Fruit fly (Drosophila melanogaster) whole organism, embryonic: ENCODE data around the gene CG33489.
A peak's percentile ranks its signal among the peaks of the same experiment; 100 is the strongest.

ENCODE experiments used
- Adf1 ChIP-seq: fragments of 200-800 bp; sonication (Bioruptor generic); IDR thresholded peaks from 2 replicates; pipeline ENCODE4 v1.3.6; 2022; ENCODE audit warnings: missing biosample characterization, missing genetic modification characterization
- Bgb ChIP-seq: fragments of 200-800 bp; sonication (Bioruptor generic); IDR thresholded peaks from 2 replicates; pipeline ENCODE4 v1.3.6; 2022; ENCODE audit warnings: missing biosample characterization, missing genetic modification characterization; ENCODE audit not compliant: partially characterized antibody
- Blimp-1 ChIP-seq: fragments of 200-800 bp; sonication (Bioruptor generic); optimal IDR thresholded peaks from 3 replicates; lab custom pipeline; 2018; ENCODE audit warnings: missing biosample characterization, missing genetic modification characterization, mild to moderate bottlenecking, moderate library complexity, missing genetic modification reagents
- CG10462 ChIP-seq: fragments of 200-800 bp; sonication (Bioruptor generic); optimal IDR thresholded peaks from 2 replicates; lab custom pipeline; 2016; ENCODE audit warnings: missing biosample characterization, missing genetic modification characterization
- CG11247 ChIP-seq: fragments of 200-800 bp; sonication (Bioruptor generic); IDR thresholded peaks from 2 replicates; pipeline ENCODE4 v1.3.6; 2022; ENCODE audit warnings: missing biosample characterization, missing genetic modification characterization
- CG11456 ChIP-seq: fragments of 200-800 bp; sonication (Bioruptor generic); IDR thresholded peaks from 3 replicates; pipeline ENCODE4 v1.3.6; 2022; ENCODE audit warnings: missing biosample characterization, missing genetic modification characterization
- CG14860 ChIP-seq: fragments of 200-800 bp; sonication (Bioruptor generic); IDR thresholded peaks from 3 replicates; pipeline ENCODE4 v1.3.6; 2022; ENCODE audit warnings: missing biosample characterization, missing genetic modification characterization; ENCODE audit not compliant: partially characterized antibody
- CG17328 ChIP-seq: fragments of 200-800 bp; sonication (Bioruptor generic); IDR thresholded peaks from 2 replicates; pipeline ENCODE4 v1.3.6; 2022; ENCODE audit warnings: missing biosample characterization, missing genetic modification characterization
- CG17912 ChIP-seq: fragments of 200-800 bp; sonication (Bioruptor generic); optimal IDR thresholded peaks from 2 replicates; lab custom pipeline; 2018; ENCODE audit warnings: missing biosample characterization, mild to moderate bottlenecking, missing genetic modification characterization
- CG2678 ChIP-seq: fragments of 200-800 bp; sonication (Bioruptor generic); optimal IDR thresholded peaks from 3 replicates; lab custom pipeline; 2019; ENCODE audit warnings: missing biosample characterization, mild to moderate bottlenecking, missing genetic modification characterization, moderate library complexity
- CG31441 ChIP-seq: fragments of 200-800 bp; sonication (Bioruptor generic); IDR thresholded peaks from 2 replicates; pipeline ENCODE4 v1.3.6; 2022; ENCODE audit warnings: missing biosample characterization, missing genetic modification characterization
- CG32532 ChIP-seq: fragments of 200-800 bp; sonication (Bioruptor generic); IDR thresholded peaks from 2 replicates; pipeline ENCODE4 v1.3.6; 2022; ENCODE audit warnings: missing biosample characterization, missing genetic modification characterization
- CG33557 ChIP-seq: fragments of 200-800 bp; sonication (Bioruptor generic); optimal IDR thresholded peaks from 2 replicates; lab custom pipeline; 2019; ENCODE audit warnings: missing biosample characterization, mild to moderate bottlenecking, missing genetic modification characterization, moderate library complexity
- CG34224 ChIP-seq: fragments of 200-800 bp; sonication (Bioruptor generic); IDR thresholded peaks from 3 replicates; pipeline ENCODE4 v1.3.6; 2022; ENCODE audit warnings: missing biosample characterization, missing genetic modification characterization; ENCODE audit not compliant: partially characterized antibody
- CG6175 ChIP-seq: fragments of 200-800 bp; sonication (Bioruptor generic); IDR thresholded peaks from 3 replicates; pipeline ENCODE4 v1.3.6; 2022; ENCODE audit warnings: missing biosample characterization, missing genetic modification characterization
- CG7963 ChIP-seq: fragments of 200-800 bp; sonication (Bioruptor generic); IDR thresholded peaks from 3 replicates; pipeline ENCODE4 v1.3.6; 2022; ENCODE audit warnings: missing biosample characterization, missing genetic modification characterization; ENCODE audit not compliant: partially characterized antibody
- CG8478 ChIP-seq: fragments of >200 bp; optimal IDR thresholded peaks from 2 replicates; lab custom pipeline; 2018
- CG8765 ChIP-seq: fragments of 200-800 bp; sonication (Bioruptor generic); IDR thresholded peaks from 2 replicates; pipeline ENCODE4 v1.3.6; 2022; ENCODE audit warnings: missing biosample characterization, missing genetic modification characterization
- CG8944 ChIP-seq: fragments of 200-800 bp; sonication (Bioruptor generic); optimal IDR thresholded peaks from 3 replicates; lab custom pipeline; 2016; ENCODE audit warnings: missing biosample characterization, missing genetic modification characterization
- CG9215 ChIP-seq: fragments of 200-800 bp; sonication (Bioruptor generic); IDR thresholded peaks from 2 replicates; pipeline ENCODE4 v1.3.6; 2022; ENCODE audit warnings: missing biosample characterization, missing genetic modification characterization
- CG9797 ChIP-seq: fragments of 200-800 bp; sonication (Bioruptor generic); optimal IDR thresholded peaks from 3 replicates; lab custom pipeline; 2018; ENCODE audit warnings: missing biosample characterization, mild to moderate bottlenecking, missing genetic modification characterization
- CHES-1-like ChIP-seq: fragments of 200-800 bp; sonication (Bioruptor generic); optimal IDR thresholded peaks from 2 replicates; lab custom pipeline; 2016; ENCODE audit warnings: missing biosample characterization, missing genetic modification characterization
- D ChIP-seq, 2 experiments: fragments of 200-800 bp in 1 of 2; fragments of >200 bp in 1 of 2; sonication (Bioruptor generic) in 1 of 2; optimal IDR thresholded peaks; 2 replicates in 1 of 2; 3 replicates in 1 of 2; lab custom pipeline; 2017; ENCODE audit warnings: mild to moderate bottlenecking in 1 of 2, missing biosample characterization in 1 of 2, missing genetic modification characterization in 1 of 2, missing genetic modification reagents in 1 of 2
- Doc3 ChIP-seq: fragments of 200-800 bp; sonication (Bioruptor generic); IDR thresholded peaks from 3 replicates; pipeline ENCODE4 v1.3.6; 2022; ENCODE audit warnings: missing biosample characterization, missing genetic modification characterization; ENCODE audit not compliant: partially characterized antibody
- Dref ChIP-seq: fragments of 200-800 bp; sonication (Bioruptor generic); IDR thresholded peaks from 2 replicates; pipeline ENCODE4 v1.3.6; 2022; ENCODE audit warnings: missing biosample characterization, missing genetic modification characterization
- HLHmδ ChIP-seq: fragments of 200-800 bp; sonication (Bioruptor generic); optimal IDR thresholded peaks from 2 replicates; lab custom pipeline; 2018; ENCODE audit warnings: missing biosample characterization, mild to moderate bottlenecking, missing genetic modification characterization, moderate library complexity
- Hey ChIP-seq: fragments of 200-800 bp; sonication (Bioruptor generic); optimal IDR thresholded peaks from 3 replicates; lab custom pipeline; 2018; ENCODE audit warnings: missing biosample characterization, mild to moderate bottlenecking, missing genetic modification characterization
- MBD-R2 ChIP-seq: fragments of 200-800 bp; sonication (Bioruptor generic); IDR thresholded peaks from 2 replicates; pipeline ENCODE4 v1.3.6; 2022; ENCODE audit warnings: missing biosample characterization, missing genetic modification characterization
- Pdp1 ChIP-seq, 2 experiments: fragments of 200-800 bp; sonication (Bioruptor generic); optimal IDR thresholded peaks; 3 replicates each; lab custom pipeline; 2016; ENCODE audit warnings: missing biosample characterization in 2 of 2, missing genetic modification characterization in 2 of 2, mild to moderate bottlenecking in 1 of 2, moderate library complexity in 1 of 2
- Stat92E ChIP-seq, 3 experiments: fragments of >200 bp in 2 of 3; fragments of 200-800 bp in 1 of 3; sonication (Bioruptor generic) in 1 of 3; optimal IDR thresholded peaks; 2 replicates each; lab custom pipeline; 2017 to 2019; ENCODE audit warnings: missing biosample characterization in 3 of 3, missing genetic modification characterization in 3 of 3, mild to moderate bottlenecking in 1 of 3, moderate library complexity in 1 of 3
- Trl ChIP-seq, 3 experiments: fragments of >200 bp in 2 of 3; fragments of 200-800 bp in 1 of 3; sonication (Bioruptor generic) in 1 of 3; optimal IDR thresholded peaks; 2 replicates in 1 of 3; 3 replicates in 2 of 3; lab custom pipeline; 2016 to 2017; ENCODE audit warnings: missing biosample characterization in 1 of 3, missing genetic modification characterization in 1 of 3
- Xbp1 ChIP-seq: fragments of 200-800 bp; sonication (Bioruptor generic); optimal IDR thresholded peaks from 3 replicates; lab custom pipeline; 2016; ENCODE audit warnings: missing biosample characterization, mild to moderate bottlenecking, missing genetic modification characterization
- aop ChIP-seq: fragments of 200-800 bp; sonication (Bioruptor generic); IDR thresholded peaks from 2 replicates; pipeline ENCODE4 v1.3.6; 2022; ENCODE audit warnings: missing biosample characterization, missing genetic modification characterization
- dati ChIP-seq: fragments of 200-800 bp; sonication (Bioruptor generic); IDR thresholded peaks from 2 replicates; pipeline ENCODE4 v1.3.6; 2022; ENCODE audit warnings: missing biosample characterization, missing genetic modification characterization
- fru ChIP-seq: fragments of >200 bp; optimal IDR thresholded peaks from 2 replicates; lab custom pipeline; 2017
- ftz-f1 ChIP-seq: fragments of 200-800 bp; sonication (Bioruptor generic); optimal IDR thresholded peaks from 2 replicates; lab custom pipeline; 2016; ENCODE audit warnings: missing biosample characterization, missing genetic modification characterization
- gce ChIP-seq: fragments of 200-800 bp; sonication (Bioruptor generic); IDR thresholded peaks from 3 replicates; pipeline ENCODE4 v1.3.6; 2022; ENCODE audit warnings: missing biosample characterization, missing genetic modification characterization
- gcm2 ChIP-seq: fragments of 200-800 bp; sonication (Bioruptor generic); optimal IDR thresholded peaks from 2 replicates; lab custom pipeline; 2016; ENCODE audit warnings: missing biosample characterization, missing genetic modification characterization
- gro ChIP-seq: fragments of 200-800 bp; sonication (Bioruptor generic); optimal IDR thresholded peaks from 2 replicates; lab custom pipeline; 2016; ENCODE audit warnings: missing biosample characterization, missing genetic modification characterization
- hkb ChIP-seq, 2 experiments: fragments of 200-800 bp in 1 of 2; fragments of >200 bp in 1 of 2; sonication (Bioruptor generic) in 1 of 2; IDR thresholded peaks in 1 of 2; optimal IDR thresholded peaks in 1 of 2; 2 replicates each; pipeline versions ENCODE4 v1.3.6 to Lab custom; 2017 to 2022; ENCODE audit warnings: missing biosample characterization in 1 of 2, missing genetic modification characterization in 1 of 2
- insv ChIP-seq, 2 experiments: fragments of 200-800 bp; sonication (Bioruptor generic); optimal IDR thresholded peaks; 3 replicates each; lab custom pipeline; 2016 to 2018; ENCODE audit warnings: missing biosample characterization in 2 of 2, missing genetic modification characterization in 2 of 2
- kni ChIP-seq: fragments of 200-800 bp; sonication (Bioruptor generic); optimal IDR thresholded peaks from 3 replicates; lab custom pipeline; 2017; ENCODE audit warnings: mild to moderate bottlenecking, missing biosample characterization, missing genetic modification reagents, missing genetic modification characterization
- mld ChIP-seq: fragments of 200-800 bp; sonication (Bioruptor generic); IDR thresholded peaks from 3 replicates; pipeline ENCODE4 v1.3.6; 2022; ENCODE audit warnings: missing biosample characterization, missing genetic modification characterization; ENCODE audit not compliant: partially characterized antibody
- oc ChIP-seq: fragments of 200-800 bp; sonication (Bioruptor generic); optimal IDR thresholded peaks from 2 replicates; lab custom pipeline; 2018; ENCODE audit warnings: missing biosample characterization, mild to moderate bottlenecking, missing genetic modification characterization, moderate library complexity
- rib ChIP-seq: fragments of 200-800 bp; sonication (Bioruptor generic); IDR thresholded peaks from 2 replicates; pipeline ENCODE4 v1.3.6; 2022; ENCODE audit warnings: missing biosample characterization, missing genetic modification characterization
- sd ChIP-seq: fragments of 200-800 bp; sonication (Bioruptor generic); optimal IDR thresholded peaks from 3 replicates; lab custom pipeline; 2018; ENCODE audit warnings: missing biosample characterization, mild to moderate bottlenecking, missing genetic modification characterization, moderate library complexity
- z ChIP-seq: fragments of 200-800 bp; sonication (Bioruptor generic); IDR thresholded peaks from 3 replicates; pipeline ENCODE4 v1.3.6; 2022; ENCODE audit warnings: missing biosample characterization, missing genetic modification characterization

The CG33489 gene

DNA sequence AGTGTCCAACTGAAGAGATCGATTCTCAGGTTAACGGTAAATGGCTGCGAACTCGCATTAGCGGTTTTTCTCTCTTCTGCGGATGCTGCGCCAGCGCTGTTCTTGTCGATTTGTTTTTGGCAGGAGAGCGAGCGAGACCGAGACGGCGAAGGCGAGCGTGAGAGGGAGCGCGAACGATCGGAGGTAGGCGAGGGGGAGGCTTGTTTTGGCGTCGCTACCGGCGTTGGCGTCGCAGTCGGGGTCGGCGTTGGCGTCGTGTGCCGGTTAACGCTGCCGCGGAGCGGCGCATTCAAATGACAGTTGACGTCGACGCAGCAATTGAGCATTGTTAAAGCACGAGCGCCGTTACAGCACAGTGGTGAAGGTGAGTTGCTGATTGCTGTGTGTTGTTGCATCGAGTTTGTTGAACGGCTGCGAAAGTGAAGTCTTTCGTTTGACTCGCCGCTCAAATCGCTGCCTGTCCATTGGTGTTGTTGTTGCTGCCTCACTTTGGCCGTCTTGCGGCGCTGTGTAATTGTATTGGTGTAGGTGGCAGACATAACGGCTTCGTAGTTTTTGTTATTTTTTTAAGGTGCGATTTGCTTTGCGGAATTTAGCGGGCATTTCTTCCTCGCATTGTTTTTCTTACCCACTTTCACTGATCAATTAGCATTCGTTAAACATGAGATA is 10.1 kb upstream of the CG33489 start (continued):
- TF ChIP-seq CG17912 (no peak), dati (no peak), CG34224 (GFP tag; lab: Robert Waterston, UW) (0 out of 3 replicates have a peak, but pooled peaks have one; percentile 20), CG6175 (GFP tag; lab: Robert Waterston, UW) (0 out of 3 replicates have a peak, but pooled peaks have one; percentile 34), CG31441 (GFP tag; lab: Robert Waterston, UW) (no peak), CHES-1-like (GFP tag; lab: Kevin White, UChicago) (peak; percentile 25), CG14860 (no peak), Bgb (peak; percentile 37; the same call in 1 of the 2 replicates), z (GFP tag; lab: Robert Waterston, UW) (peak; percentile 42; the same call in 1 of the 3 replicates), Stat92E (GFP tag; optimal IDR thresholded peaks at IDR 0.05; lab: Kevin White, UChicago) (peak in 1 of 3 experiments; percentile 43), D (optimal IDR thresholded peaks at IDR 0.05; lab: Kevin White, UChicago) (peak; percentile 68), D (GFP tag; optimal IDR thresholded peaks at IDR 0.05; lab: Kevin White, UChicago) (no peak), aop (GFP tag; lab: Robert Waterston, UW) (no peak), gce (GFP tag; lab: Robert Waterston, UW) (peak; percentile 36; the same call in 1 of the 3 replicates), CG17328 (GFP tag; lab: Robert Waterston, UW) (no peak), CG11456 (0 out of 3 replicates have a peak, but pooled peaks have one; percentile 56), sd (tag; lab: Kevin White, UChicago) (peak; percentile 5), CG11247 (GFP tag; lab: Robert Waterston, UW) (no peak), gro (GFP tag; lab: Kevin White, UChicago) (no peak), kni (GFP tag; lab: Kevin White, UChicago) (peak; percentile 69), CG2678 (no peak), CG9797 (GFP tag; lab: Kevin White, UChicago) (no peak), MBD-R2 (GFP tag; lab: Robert Waterston, UW) (no peak), CG9215 (GFP tag; lab: Robert Waterston, UW) (0 out of 2 replicates have a peak, but pooled peaks have one; percentile 4), Pdp1 (GFP tag; optimal IDR thresholded peaks at IDR 0.05; lab: Kevin White, UChicago) (peak in 1 of 2 experiments; percentile 69), Dref (GFP tag; lab: Robert Waterston, UW) (no peak), HLHmδ (GFP tag; lab: Kevin White, UChicago) (peak; percentile 26), mld (GFP tag; lab: Robert Waterston, UW) (no peak), CG32532 (GFP tag; lab: Robert Waterston, UW) (peak; percentile 28; the same call in 1 of the 2 replicates), CG7963 (GFP tag; lab: Robert Waterston, UW) (no peak), oc (peak; percentile 38), Trl (optimal IDR thresholded peaks at IDR 0.05; lab: Kevin White, UChicago) (peak; percentile 39 to 55), Trl (GFP tag; optimal IDR thresholded peaks at IDR 0.05; lab: Kevin White, UChicago) (no peak), CG10462 (GFP tag; lab: Kevin White, UChicago) (peak; percentile 56), CG33557 (GFP tag; lab: Kevin White, UChicago) (no peak), Doc3 (GFP tag; lab: Robert Waterston, UW) (0 out of 3 replicates have a peak, but pooled peaks have one; percentile 45), CG8478 (lab: Kevin White, UChicago) (peak; percentile 75), rib (peak; percentile 69; the same call in 1 of the 2 replicates), Hey (tag; lab: Kevin White, UChicago) (no peak), Adf1 (GFP tag; lab: Robert Waterston, UW) (peak; percentile 99), gcm2 (no peak), CG8944 (GFP tag; lab: Kevin White, UChicago) (no peak), Blimp-1 (GFP tag; lab: Kevin White, UChicago) (peak; percentile 83), fru (no peak), ftz-f1 (GFP tag; lab: Kevin White, UChicago) (peak; percentile 84), insv (GFP tag; optimal IDR thresholded peaks at IDR 0.05; lab: Kevin White, UChicago) (no peak), CG8765 (GFP tag; lab: Robert Waterston, UW) (peak; percentile 34; the same call in 1 of the 2 replicates), hkb (optimal IDR thresholded peaks at IDR 0.05; lab: Kevin White, UChicago) (no peak), hkb (GFP tag; IDR thresholded peaks at IDR 0.05; lab: Robert Waterston, UW) (peak; percentile 16; the same call in 1 of the 2 replicates), Xbp1 (no peak)
